Worm (Caenorhabditis elegans): ENCODE measurements around the gene T02H6.6.

DNA sequence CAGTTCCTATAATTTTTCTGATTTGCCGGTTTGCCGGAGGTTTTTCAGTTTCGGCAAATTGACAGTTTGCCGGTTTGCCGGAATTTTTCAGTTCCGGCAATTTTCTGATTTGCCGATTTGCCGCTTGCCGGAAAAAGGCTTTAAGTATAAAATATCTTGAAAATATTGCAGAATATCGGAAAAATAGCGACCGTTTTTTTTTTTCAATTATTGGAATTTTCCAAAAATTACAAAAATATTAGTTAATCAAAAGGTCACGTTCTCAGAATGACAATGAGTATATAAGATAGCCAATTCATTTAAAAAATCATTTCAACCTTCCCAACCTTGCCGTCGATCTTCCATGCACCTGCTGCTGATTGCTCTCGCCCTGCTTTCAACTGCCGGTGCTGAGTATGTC, 1.2 kb upstream of the T02H6.6 start, which contains the start of gene T02H6.7:
- TF ChIP-seq aly-2 (tag; optimal IDR thresholded peaks at IDR 0.05): no peak
- TF ChIP-seq zag-1 (tag; optimal IDR thresholded peaks at IDR 0.05): no peak
- TF ChIP-seq ceh-63 (GFP tag; optimal IDR thresholded peaks at IDR 0.05): no peak
- TF ChIP-seq egl-27 (tag; optimal IDR thresholded peaks at IDR 0.05): no peak
- TF ChIP-seq sox-4 (tag; optimal IDR thresholded peaks at IDR 0.05): no peak
- no peak for TF ChIP-seq lin-15B (tag; optimal IDR thresholded peaks at IDR 0.05)
